Worm (Caenorhabditis elegans) whole organism, L4 larva: ENCODE measurements around the gene fbxc-43.

Experiments
- F26F4.8 ChIP-seq: fragments of 200-800 bp; sonication (Bioruptor generic); conservative IDR thresholded peaks from 2 replicates; pipeline ENCODE4 v1.3.6; 2022; ENCODE audit warnings: missing genetic modification characterization, missing compliant biosample characterization
- F37D6.2 ChIP-seq: sonication (generic microtip); optimal IDR thresholded peaks from 2 replicates; lab custom pipeline; 2016; ENCODE audit warnings: mild to moderate bottlenecking, missing genetic modification characterization, missing compliant biosample characterization
- R02D3.7 ChIP-seq: fragments of 150-350 bp; sonication (generic microtip); optimal IDR thresholded peaks from 3 replicates; lab custom pipeline; 2014; ENCODE audit warnings: missing biosample characterization, missing genetic modification characterization
- T20F7.1 ChIP-seq: fragments of 200-800 bp; sonication (Bioruptor generic); optimal IDR thresholded peaks from 2 replicates; lab custom pipeline; 2018; ENCODE audit warnings: mild to moderate bottlenecking, missing genetic modification characterization, missing compliant biosample characterization
- T26A8.4 ChIP-seq: fragments of 200-800 bp; sonication (Bioruptor generic); IDR thresholded peaks from 2 replicates; pipeline ENCODE4 v1.3.6; 2022; ENCODE audit warnings: missing genetic modification characterization, missing compliant biosample characterization
- Y75B8A.6 ChIP-seq: fragments of 200-800 bp; sonication (Bioruptor generic); IDR thresholded peaks from 2 replicates; pipeline ENCODE4 v1.3.6; 2022; ENCODE audit warnings: missing genetic modification reagents, missing genetic modification characterization, missing compliant biosample characterization
- ZK546.5 ChIP-seq, 2 experiments: sonication (generic microtip); optimal IDR thresholded peaks; 2 replicates each; lab custom pipeline; 2017; ENCODE audit warnings: missing biosample characterization in 2 of 2, missing genetic modification characterization in 2 of 2
- aly-2 ChIP-seq: sonication (generic microtip); optimal IDR thresholded peaks from 2 replicates; lab custom pipeline; 2018; ENCODE audit warnings: missing biosample characterization, missing genetic modification characterization
- ama-1 ChIP-seq: fragments of 150-350 bp; optimal IDR thresholded peaks from 2 replicates; lab custom pipeline; 2014; ENCODE audit warnings: inconsistent platforms, mixed read lengths
- ceh-28 ChIP-seq: fragments of 150-350 bp; optimal IDR thresholded peaks from 2 replicates; lab custom pipeline; 2014; ENCODE audit warnings: missing biosample characterization, missing genetic modification reagents, missing genetic modification characterization
- ceh-32 ChIP-seq: sonication (generic microtip); optimal IDR thresholded peaks from 2 replicates; lab custom pipeline; 2016; ENCODE audit warnings: mild to moderate bottlenecking, missing genetic modification characterization, missing compliant biosample characterization; ENCODE audit not compliant: poor library complexity
- cey-2 ChIP-seq: sonication (generic microtip); optimal IDR thresholded peaks from 3 replicates; lab custom pipeline; 2017; ENCODE audit warnings: missing genetic modification characterization, mild to moderate bottlenecking, missing compliant biosample characterization, antibody characterized with exemption, borderline replicate concordance; ENCODE audit not compliant: insufficient read depth
- ctbp-1 ChIP-seq: fragments of 200-800 bp; sonication (Bioruptor generic); IDR thresholded peaks from 2 replicates; pipeline ENCODE4 v1.3.6; 2022; ENCODE audit warnings: missing genetic modification reagents, missing genetic modification characterization, missing compliant biosample characterization
- daf-12 ChIP-seq: fragments of 150-350 bp; optimal IDR thresholded peaks from 2 replicates; lab custom pipeline; 2014; ENCODE audit warnings: missing biosample characterization, missing genetic modification reagents, missing genetic modification characterization
- daf-16 ChIP-seq, 3 experiments: sonication (generic microtip); optimal IDR thresholded peaks; 2 replicates each; lab custom pipeline; 2016 to 2017; ENCODE audit warnings: missing genetic modification characterization in 3 of 3, missing genetic modification reagents in 3 of 3, mild to moderate bottlenecking in 2 of 3, missing compliant biosample characterization in 2 of 3, missing biosample characterization in 1 of 3, moderate library complexity in 1 of 3
- daf-19 ChIP-seq: fragments of 200-800 bp; sonication (Bioruptor generic); conservative IDR thresholded peaks from 2 replicates; pipeline ENCODE4 v1.3.6; 2022; ENCODE audit warnings: missing genetic modification characterization, missing compliant biosample characterization
- daf-8 ChIP-seq: fragments of 200-800 bp; sonication (Bioruptor generic); IDR thresholded peaks from 2 replicates; pipeline ENCODE4 v1.3.6; 2022; ENCODE audit warnings: missing genetic modification characterization, missing compliant biosample characterization
- dmd-6 ChIP-seq: fragments of 200-800 bp; sonication (Bioruptor generic); IDR thresholded peaks from 2 replicates; pipeline ENCODE4 v1.3.6; 2022; ENCODE audit warnings: missing genetic modification reagents, missing genetic modification characterization, missing compliant biosample characterization
- dmd-8 ChIP-seq: fragments of 200-800 bp; sonication (Bioruptor generic); IDR thresholded peaks from 2 replicates; pipeline ENCODE4 v1.3.6; 2022; ENCODE audit warnings: missing genetic modification characterization, missing compliant biosample characterization
- dve-1 ChIP-seq: sonication (generic microtip); optimal IDR thresholded peaks from 2 replicates; lab custom pipeline; 2017; ENCODE audit warnings: antibody characterized with exemption, mild to moderate bottlenecking, missing genetic modification characterization, missing compliant biosample characterization; ENCODE audit not compliant: insufficient read depth
- egl-27 ChIP-seq: sonication (generic microtip); optimal IDR thresholded peaks from 3 replicates; lab custom pipeline; 2017; ENCODE audit warnings: missing biosample characterization, missing genetic modification reagents, missing genetic modification characterization
- egl-43 ChIP-seq: fragments of 200-800 bp; sonication (Bioruptor generic); IDR thresholded peaks from 2 replicates; pipeline ENCODE4 v1.3.6; 2022; ENCODE audit warnings: missing genetic modification reagents, missing genetic modification characterization, missing compliant biosample characterization
- fkh-10 ChIP-seq: fragments of 150-350 bp; optimal IDR thresholded peaks from 2 replicates; lab custom pipeline; 2014; ENCODE audit warnings: missing biosample characterization, missing genetic modification reagents, missing genetic modification characterization
- fos-1 ChIP-seq: fragments of 150-350 bp; optimal IDR thresholded peaks from 2 replicates; lab custom pipeline; 2014; ENCODE audit warnings: missing biosample characterization, missing genetic modification characterization
- hif-1 ChIP-seq, 2 experiments: sonication (generic microtip); optimal IDR thresholded peaks; 2 replicates each; lab custom pipeline; 2016 to 2017; ENCODE audit warnings: missing compliant biosample characterization in 2 of 2, missing genetic modification characterization in 2 of 2, missing genetic modification reagents in 2 of 2, missing genotype in 2 of 2, mild to moderate bottlenecking in 1 of 2
- hmg-1.1 ChIP-seq: fragments of 200-800 bp; sonication (Bioruptor generic); IDR thresholded peaks from 2 replicates; pipeline ENCODE4 v1.3.6; 2022; ENCODE audit warnings: missing genetic modification reagents, missing genetic modification characterization, missing compliant biosample characterization
- jun-1 ChIP-seq: fragments of 150-350 bp; optimal IDR thresholded peaks from 2 replicates; lab custom pipeline; 2014; ENCODE audit warnings: missing biosample characterization, missing genetic modification reagents, missing genetic modification characterization
- lim-7 ChIP-seq: fragments of 200-800 bp; sonication (Bioruptor generic); IDR thresholded peaks from 2 replicates; pipeline ENCODE4 v1.3.6; 2022; ENCODE audit warnings: missing genetic modification characterization, missing compliant biosample characterization
- lin-1 ChIP-seq: fragments of 200-800 bp; sonication (Bioruptor generic); IDR thresholded peaks from 2 replicates; pipeline ENCODE4 v1.3.6; 2022; ENCODE audit warnings: missing genetic modification reagents, missing genetic modification characterization, missing compliant biosample characterization
- lin-13 ChIP-seq: fragments of 150-350 bp; optimal IDR thresholded peaks from 2 replicates; lab custom pipeline; 2014; ENCODE audit warnings: missing biosample characterization, missing genetic modification reagents, missing genetic modification characterization
- lin-38 ChIP-seq: fragments of 200-800 bp; sonication (Bioruptor generic); IDR thresholded peaks from 2 replicates; pipeline ENCODE4 v1.3.6; 2022; ENCODE audit warnings: missing genetic modification reagents, missing genetic modification characterization, missing compliant biosample characterization
- lsy-2 ChIP-seq, 2 experiments: fragments of 150-350 bp in 1 of 2; sonication (generic microtip) in 1 of 2; optimal IDR thresholded peaks; 2 replicates each; lab custom pipeline; 2014 to 2017; ENCODE audit warnings: missing biosample characterization in 2 of 2, missing genetic modification characterization in 2 of 2
- madf-5 ChIP-seq, 2 experiments: fragments of 200-800 bp; sonication (Bioruptor generic); IDR thresholded peaks; 2 replicates each; pipeline ENCODE4 v1.3.6; 2022; ENCODE audit warnings: missing compliant biosample characterization in 2 of 2, missing genetic modification characterization in 2 of 2
- mes-2 ChIP-seq: sonication (generic microtip); optimal IDR thresholded peaks from 2 replicates; lab custom pipeline; 2016; ENCODE audit warnings: missing genotype, mild to moderate bottlenecking, missing genetic modification characterization, missing compliant biosample characterization; ENCODE audit not compliant: poor library complexity, severe bottlenecking
- mxl-2 ChIP-seq: fragments of 200-800 bp; sonication (Bioruptor generic); conservative IDR thresholded peaks from 2 replicates; pipeline ENCODE4 v1.3.6; 2022; ENCODE audit warnings: missing genetic modification reagents, missing genetic modification characterization, missing compliant biosample characterization
- nhr-10 ChIP-seq: fragments of 150-350 bp; optimal IDR thresholded peaks from 2 replicates; lab custom pipeline; 2014; ENCODE audit warnings: missing biosample characterization, missing genetic modification characterization
- nhr-102 ChIP-seq: sonication (generic microtip); optimal IDR thresholded peaks from 2 replicates; lab custom pipeline; 2016; ENCODE audit warnings: mild to moderate bottlenecking, missing genetic modification characterization, moderate library complexity, missing compliant biosample characterization
- nhr-11 ChIP-seq: fragments of 150-350 bp; optimal IDR thresholded peaks from 2 replicates; lab custom pipeline; 2014; ENCODE audit warnings: missing biosample characterization, missing genetic modification characterization
- nhr-111 ChIP-seq: fragments of 200-800 bp; sonication (Bioruptor generic); optimal IDR thresholded peaks from 2 replicates; lab custom pipeline; 2018; ENCODE audit warnings: mild to moderate bottlenecking, missing genetic modification characterization, missing compliant biosample characterization
- nhr-237 ChIP-seq: sonication (generic microtip); optimal IDR thresholded peaks from 2 replicates; lab custom pipeline; 2017; ENCODE audit warnings: missing biosample characterization, missing genetic modification characterization
- nhr-25 ChIP-seq: sonication (generic microtip); optimal IDR thresholded peaks from 2 replicates; lab custom pipeline; 2017; ENCODE audit warnings: missing genetic modification characterization, mild to moderate bottlenecking, missing compliant biosample characterization, antibody characterized with exemption, moderate library complexity, borderline replicate concordance; ENCODE audit not compliant: insufficient read depth
- nhr-41 ChIP-seq: fragments of 200-800 bp; sonication (Bioruptor generic); IDR thresholded peaks from 2 replicates; pipeline ENCODE4 v1.3.6; 2022; ENCODE audit warnings: missing genetic modification reagents, missing genetic modification characterization, missing compliant biosample characterization
- nhr-6 ChIP-seq: fragments of 150-350 bp; optimal IDR thresholded peaks from 2 replicates; lab custom pipeline; 2014; ENCODE audit warnings: missing biosample characterization, missing genetic modification characterization
- php-3 ChIP-seq: fragments of 200-800 bp; sonication (Bioruptor generic); IDR thresholded peaks from 2 replicates; pipeline ENCODE4 v1.3.6; 2022; ENCODE audit warnings: missing genetic modification reagents, missing genetic modification characterization, missing compliant biosample characterization
- snpc-1.2 ChIP-seq: fragments of 200-800 bp; sonication (Bioruptor generic); IDR thresholded peaks from 2 replicates; pipeline ENCODE4 v1.3.6; 2022; ENCODE audit warnings: missing genetic modification reagents, missing genetic modification characterization, missing compliant biosample characterization
- spr-1 ChIP-seq: sonication (generic microtip); optimal IDR thresholded peaks from 2 replicates; lab custom pipeline; 2016; ENCODE audit warnings: mild to moderate bottlenecking, missing genetic modification characterization, missing compliant biosample characterization
- tag-97 ChIP-seq: fragments of 200-800 bp; sonication (Bioruptor generic); IDR thresholded peaks from 2 replicates; pipeline ENCODE4 v1.3.6; 2022; ENCODE audit warnings: missing genetic modification characterization, missing compliant biosample characterization
- tra-1 ChIP-seq: fragments of 200-800 bp; sonication (Bioruptor generic); IDR thresholded peaks from 2 replicates; pipeline ENCODE4 v1.3.6; 2022; ENCODE audit warnings: missing genetic modification reagents, missing genetic modification characterization, missing compliant biosample characterization
- unc-62 ChIP-seq, 3 experiments: fragments of 150-350 bp in 1 of 3; sonication (generic microtip); optimal IDR thresholded peaks in 2 of 3; peaks in 1 of 3; 1 replicate in 1 of 3; 2 replicates in 2 of 3; lab custom pipeline; 2014 to 2017; ENCODE audit warnings: missing biosample characterization in 3 of 3, missing genetic modification characterization in 3 of 3, missing genetic modification reagents in 3 of 3, missing genotype in 1 of 3
- zip-2 ChIP-seq: fragments of 150-350 bp; optimal IDR thresholded peaks from 2 replicates; lab custom pipeline; 2014; ENCODE audit warnings: missing biosample characterization, missing genetic modification characterization
- ztf-7 ChIP-seq: fragments of 150-350 bp; optimal IDR thresholded peaks from 2 replicates; lab custom pipeline; 2014; ENCODE audit warnings: missing biosample characterization, missing genetic modification characterization

The fbxc-43 gene

DNA sequence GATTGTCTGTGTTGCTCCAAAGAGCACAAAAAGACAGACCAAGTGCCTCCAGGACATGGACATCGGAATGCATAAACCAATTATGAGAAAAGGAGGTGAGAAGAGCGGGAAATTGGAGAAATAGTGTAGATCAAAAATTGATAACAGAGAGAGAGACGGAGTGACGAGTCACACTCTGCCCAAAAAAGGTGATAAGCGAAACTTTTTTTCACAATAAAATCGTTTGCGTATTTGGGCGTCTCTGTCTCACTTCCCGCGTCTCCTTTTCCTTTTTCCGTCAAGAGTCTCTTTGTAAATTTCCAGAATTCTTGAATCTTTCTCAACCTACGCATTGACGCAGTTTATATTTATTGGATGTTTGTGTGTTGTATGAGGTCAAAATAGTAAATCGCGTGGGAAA is 41.7 kb downstream of the fbxc-43 start, which contains the start of gene mth-2:
TSS of gene mth-2 (minus strand) at position 188 of the 400 bp plus-strand sequence.
- no peak for TF ChIP-seq ztf-7
- no peak for TF ChIP-seq tag-97 (GFP tag; lab: Robert Waterston, UW)
- no peak for TF ChIP-seq egl-43
- TF ChIP-seq hif-1 (tag; optimal IDR thresholded peaks at IDR 0.05; lab: Kevin White, UChicago), result no peak
- TF ChIP-seq nhr-237 (tag; lab: Kevin White, UChicago), result no peak
- TF ChIP-seq daf-12 (tag; lab: Kevin White, UChicago), result no peak
- TF ChIP-seq lin-13, result no peak
- TF ChIP-seq madf-5 (GFP tag; IDR thresholded peaks at IDR 0.05; lab: Robert Waterston, UW), result no peak
- no peak for TF ChIP-seq nhr-41 (GFP tag; lab: Robert Waterston, UW)
- no peak for TF ChIP-seq lim-7 (GFP tag; lab: Robert Waterston, UW)
- TF ChIP-seq hmg-1.1, result no peak
- TF ChIP-seq php-3 (GFP tag; lab: Robert Waterston, UW), result no peak
- no peak for TF ChIP-seq ctbp-1
- no peak for TF ChIP-seq Y75B8A.6 (GFP tag; lab: Robert Waterston, UW)
- TF ChIP-seq T20F7.1 (GFP tag; lab: Kevin White, UChicago), result no peak
- TF ChIP-seq egl-27 (tag; lab: Kevin White, UChicago), result no peak
- TF ChIP-seq jun-1, result no peak
- no peak for TF ChIP-seq nhr-111 (GFP tag; lab: Kevin White, UChicago)
- no peak for TF ChIP-seq ama-1
- TF ChIP-seq daf-19 (GFP tag; lab: Robert Waterston, UW), result no peak
- TF ChIP-seq snpc-1.2 (GFP tag; lab: Robert Waterston, UW), result no peak
- no peak for TF ChIP-seq F37D6.2 (tag; lab: Kevin White, UChicago)
- TF ChIP-seq nhr-11, result no peak
- TF ChIP-seq daf-16 (GFP tag; optimal IDR thresholded peaks at IDR 0.05; lab: Kevin White, UChicago), result no peak
- TF ChIP-seq daf-16 (tag; optimal IDR thresholded peaks at IDR 0.05; lab: Kevin White, UChicago), result peak; percentile 58
- TF ChIP-seq R02D3.7 (tag; lab: Kevin White, UChicago), result no peak
- TF ChIP-seq ceh-32 (tag; lab: Kevin White, UChicago), result no peak
- TF ChIP-seq nhr-102 (tag; lab: Kevin White, UChicago), result no peak
- no peak for TF ChIP-seq nhr-6 (tag; lab: Kevin White, UChicago)
- no peak for TF ChIP-seq F26F4.8 (GFP tag; lab: Robert Waterston, UW)
- peak; percentile 18 for TF ChIP-seq mes-2 (tag; lab: Kevin White, UChicago)
- TF ChIP-seq daf-8 (GFP tag; lab: Robert Waterston, UW), result no peak
- TF ChIP-seq ceh-28, result no peak
- no peak for TF ChIP-seq lsy-2 (tag; optimal IDR thresholded peaks at IDR 0.05; lab: Kevin White, UChicago)
- no peak for TF ChIP-seq dmd-8 (GFP tag; lab: Robert Waterston, UW)
- no peak for TF ChIP-seq spr-1 (tag; lab: Kevin White, UChicago)
- TF ChIP-seq tra-1 (GFP tag; lab: Robert Waterston, UW), result peak; percentile 25; the same call in 1 of the 2 replicates
- no peak for TF ChIP-seq cey-2
- TF ChIP-seq nhr-10 (tag; lab: Kevin White, UChicago), result no peak
- no peak for TF ChIP-seq T26A8.4 (GFP tag; lab: Robert Waterston, UW)
- TF ChIP-seq dve-1, result peak; percentile 53
- TF ChIP-seq ZK546.5 (tag; optimal IDR thresholded peaks at IDR 0.05; lab: Kevin White, UChicago), result no peak
- no peak for TF ChIP-seq lin-1 (GFP tag; lab: Robert Waterston, UW)
- TF ChIP-seq mxl-2 (GFP tag; lab: Robert Waterston, UW), result no peak
- TF ChIP-seq dmd-6 (GFP tag; lab: Robert Waterston, UW), result peak; percentile 76
- peak in 1 of 2 experiments; percentile 43 for TF ChIP-seq unc-62 (GFP tag; optimal IDR thresholded peaks at IDR 0.05 in 1 of 2; lab: Kevin White, UChicago)
- no peak for TF ChIP-seq unc-62 (tag; optimal IDR thresholded peaks at IDR 0.05; lab: Kevin White, UChicago)
- no peak for TF ChIP-seq zip-2
- TF ChIP-seq fos-1, result no peak
- TF ChIP-seq lin-38 (GFP tag; lab: Robert Waterston, UW), result no peak
- no peak for TF ChIP-seq aly-2
- TF ChIP-seq nhr-25 (tag; lab: Kevin White, UChicago), result no peak
- TF ChIP-seq fkh-10, result no peak
